Worm (Caenorhabditis elegans) whole organism, L3 larva: ENCODE data around the gene ogdh-2.

ENCODE experiments used
- ama-1 ChIP-seq: fragments of 150-350 bp; optimal IDR thresholded peaks from 2 replicates; lab custom pipeline; 2018
- ceh-82 ChIP-seq: fragments of 150-350 bp; optimal IDR thresholded peaks from 2 replicates; lab custom pipeline; 2014; ENCODE audit warnings: missing biosample characterization, missing genetic modification characterization
- lin-15B ChIP-seq: fragments of 150-350 bp; optimal IDR thresholded peaks from 2 replicates; lab custom pipeline; 2014; ENCODE audit warnings: missing biosample characterization, missing genetic modification characterization
- lin-39 ChIP-seq: fragments of 150-350 bp; optimal IDR thresholded peaks from 2 replicates; lab custom pipeline; 2018; ENCODE audit warnings: missing biosample characterization, missing genetic modification reagents, missing genetic modification characterization
- nhr-237 ChIP-seq: fragments of 150-350 bp; optimal IDR thresholded peaks from 2 replicates; lab custom pipeline; 2014; ENCODE audit warnings: missing biosample characterization, missing genetic modification characterization
- nhr-25 ChIP-seq: sonication (generic microtip); optimal IDR thresholded peaks from 2 replicates; lab custom pipeline; 2017; ENCODE audit warnings: missing biosample characterization, missing genetic modification characterization
- nhr-76 ChIP-seq: fragments of 150-350 bp; sonication (generic microtip); optimal IDR thresholded peaks from 5 replicates; lab custom pipeline; 2014; ENCODE audit warnings: missing biosample characterization, missing genetic modification characterization
- pqm-1 ChIP-seq: fragments of 150-350 bp; optimal IDR thresholded peaks from 2 replicates; lab custom pipeline; 2017; ENCODE audit warnings: missing biosample characterization, missing genetic modification characterization, inconsistent platforms
- unc-62 ChIP-seq: fragments of 150-350 bp; sonication (generic microtip); optimal IDR thresholded peaks from 4 replicates; lab custom pipeline; 2014; ENCODE audit warnings: missing biosample characterization, missing genetic modification reagents, missing genetic modification characterization
- zag-1 ChIP-seq: fragments of 150-350 bp; optimal IDR thresholded peaks from 2 replicates; lab custom pipeline; 2014; ENCODE audit warnings: missing biosample characterization, missing genetic modification characterization

DNA sequence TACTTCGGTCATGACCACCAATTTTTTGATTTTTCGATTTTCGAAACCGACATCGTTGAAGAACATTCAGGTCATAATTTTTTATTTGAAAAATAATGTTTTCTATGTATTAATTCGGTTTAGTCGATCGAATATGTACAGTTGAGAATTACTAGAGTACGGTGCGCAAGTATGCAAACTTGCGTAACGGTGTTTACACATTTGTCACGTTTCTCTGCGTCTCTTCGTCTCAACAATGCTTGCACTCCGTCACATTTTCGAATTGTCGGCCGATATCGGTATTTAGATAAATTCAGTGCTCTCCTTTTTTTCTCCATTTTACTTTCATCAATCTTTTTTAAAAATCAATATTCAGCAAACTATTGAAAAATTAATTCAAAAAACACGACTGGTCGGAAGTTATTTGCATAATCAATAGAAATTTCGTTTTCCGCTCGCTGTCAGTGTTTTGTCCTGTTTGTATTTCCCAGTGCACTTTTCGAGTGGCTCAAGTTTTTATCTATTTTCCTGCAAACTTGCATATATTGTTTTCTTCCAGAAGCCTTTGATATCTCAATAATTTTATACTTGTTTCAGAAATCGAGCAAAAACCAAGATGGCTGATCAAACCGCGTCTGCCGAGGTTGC is 3.3 kb upstream of the ogdh-2 start, which contains the start of gene dpy-30:
- TF ChIP-seq ceh-82 (tag; lab: Kevin White, UChicago) (no peak), lin-39 (tag; lab: Kevin White, UChicago) (peak; percentile 50), unc-62 (GFP tag; lab: Kevin White, UChicago) (no peak), zag-1 (no peak), ama-1 (lab: Kevin White, UChicago) (no peak), pqm-1 (tag; lab: Kevin White, UChicago) (no peak), lin-15B (peak; percentile 29), nhr-237 (tag; lab: Kevin White, UChicago) (no peak), nhr-25 (tag; lab: Kevin White, UChicago) (peak; percentile 65), nhr-76 (tag; lab: Kevin White, UChicago) (no peak)
